Worm (Caenorhabditis elegans) whole organism, midembryonic: ENCODE results near the gene M142.5.

Experiments
- flt-1 ChIP-seq: fragments of 200-800 bp; sonication (Bioruptor generic); IDR thresholded peaks from 2 replicates; pipeline ENCODE4 v1.3.6; 2022; ENCODE audit warnings: missing genetic modification characterization, missing compliant biosample characterization
- klf-2 ChIP-seq: fragments of 200-800 bp; sonication (Bioruptor generic); conservative IDR thresholded peaks from 2 replicates; pipeline ENCODE4 v1.3.6; 2022; ENCODE audit warnings: missing genetic modification reagents, missing genetic modification characterization, missing compliant biosample characterization
- ref-1 ChIP-seq: fragments of 200-800 bp; sonication (Bioruptor generic); conservative IDR thresholded peaks from 2 replicates; pipeline ENCODE4 v1.3.6; 2022; ENCODE audit warnings: missing genetic modification reagents, missing genetic modification characterization, missing compliant biosample characterization

ce11 chrIII:10981555-10981954 lies 50.6 kb downstream of the M142.5 start:
- TF ChIP-seq flt-1 (GFP tag; lab: Robert Waterston, UW): no peak
- no peak for TF ChIP-seq ref-1
- TF ChIP-seq klf-2 (GFP tag; lab: Robert Waterston, UW): no peak
